Fruit fly (Drosophila melanogaster) whole organism, prepupa: ENCODE data around the gene Pde9.

Experiments used
- CG10631 ChIP-seq: fragments of 200-800 bp; sonication (Bioruptor generic); optimal IDR thresholded peaks from 2 replicates; lab custom pipeline; 2016; ENCODE audit warnings: missing biosample characterization, missing genetic modification characterization
- CG3032 ChIP-seq: fragments of 200-800 bp; optimal IDR thresholded peaks from 2 replicates; lab custom pipeline; 2019; ENCODE audit warnings: missing biosample characterization, mild to moderate bottlenecking, missing genetic modification characterization, moderate library complexity
- CG32006 ChIP-seq: fragments of 200-800 bp; sonication (Bioruptor generic); optimal IDR thresholded peaks from 3 replicates; lab custom pipeline; 2017; ENCODE audit warnings: missing biosample characterization, mild to moderate bottlenecking, missing genetic modification characterization
- CG7368 ChIP-seq: fragments of 200-800 bp; sonication (Bioruptor generic); optimal IDR thresholded peaks from 3 replicates; lab custom pipeline; 2016; ENCODE audit warnings: missing biosample characterization, missing genetic modification characterization
- CG8119 ChIP-seq: fragments of 200-800 bp; sonication (Bioruptor generic); IDR thresholded peaks from 3 replicates; pipeline ENCODE4 v1.3.6; 2022; ENCODE audit warnings: missing biosample characterization, missing genetic modification characterization
- CG8319 ChIP-seq: fragments of 200-800 bp; sonication (Bioruptor generic); optimal IDR thresholded peaks from 3 replicates; lab custom pipeline; 2016; ENCODE audit warnings: missing biosample characterization, missing genetic modification characterization
- Ets96B ChIP-seq: fragments of 200-800 bp; optimal IDR thresholded peaks from 2 replicates; lab custom pipeline; 2019; ENCODE audit warnings: missing biosample characterization, mild to moderate bottlenecking, missing genetic modification characterization, moderate library complexity
- Lpt ChIP-seq: fragments of 200-800 bp; sonication (Bioruptor generic); optimal IDR thresholded peaks from 3 replicates; lab custom pipeline; 2016; ENCODE audit warnings: missing biosample characterization, missing genetic modification characterization
- Sox102F ChIP-seq: fragments of 200-800 bp; sonication (Bioruptor generic); optimal IDR thresholded peaks from 2 replicates; lab custom pipeline; 2016; ENCODE audit warnings: missing biosample characterization, mild to moderate bottlenecking, missing genetic modification characterization

- TF ChIP-seq CG8319 (GFP tag; lab: Kevin White, UChicago) (no peak), CG8119 (no peak), Lpt (GFP tag; lab: Kevin White, UChicago) (no peak), CG3032 (tag; lab: Kevin White, UChicago) (no peak), Ets96B (tag; lab: Kevin White, UChicago) (no peak), CG10631 (no peak), Sox102F (GFP tag; lab: Kevin White, UChicago) (no peak), CG7368 (GFP tag; lab: Kevin White, UChicago) (no peak), CG32006 (GFP tag; lab: Kevin White, UChicago) (no peak)
Measured at dm6 chrX:12886543-12886942, 10.6 kb downstream of the Pde9 start.
